Fruit fly (Drosophila melanogaster) whole organism, embryonic: ENCODE results near the gene CG33096.

Experiments
- Atf6 ChIP-seq: fragments of 200-800 bp; sonication (Bioruptor generic); IDR thresholded peaks from 2 replicates; pipeline ENCODE4 v1.3.6; 2022; ENCODE audit warnings: missing biosample characterization, missing genetic modification characterization
- BEAF-32 ChIP-seq: fragments of 200-800 bp; sonication (Bioruptor generic); optimal IDR thresholded peaks from 3 replicates; lab custom pipeline; 2017; ENCODE audit warnings: missing biosample characterization, missing genetic modification characterization, mild to moderate bottlenecking, moderate library complexity, missing genetic modification reagents
- CG10267 ChIP-seq: fragments of 200-800 bp; sonication (Bioruptor generic); optimal IDR thresholded peaks from 2 replicates; lab custom pipeline; 2018; ENCODE audit warnings: missing biosample characterization, mild to moderate bottlenecking, missing genetic modification characterization, moderate library complexity
- CG12659 ChIP-seq: fragments of 200-800 bp; sonication (Bioruptor generic); optimal IDR thresholded peaks from 3 replicates; lab custom pipeline; 2017; ENCODE audit warnings: mild to moderate bottlenecking, missing biosample characterization, missing genetic modification reagents, missing genetic modification characterization
- CG13287 ChIP-seq: fragments of 200-800 bp; sonication (Bioruptor generic); IDR thresholded peaks from 2 replicates; pipeline ENCODE4 v1.3.6; 2022; ENCODE audit warnings: missing biosample characterization, missing genetic modification characterization; ENCODE audit not compliant: partially characterized antibody
- CG13894 ChIP-seq: fragments of 200-800 bp; sonication (Bioruptor generic); optimal IDR thresholded peaks from 3 replicates; lab custom pipeline; 2018; ENCODE audit warnings: missing biosample characterization, mild to moderate bottlenecking, missing genetic modification characterization, moderate library complexity
- CG14014 ChIP-seq: fragments of 200-800 bp; sonication (Bioruptor generic); IDR thresholded peaks from 2 replicates; pipeline ENCODE4 v1.3.6; 2022; ENCODE audit warnings: missing biosample characterization, missing genetic modification characterization
- CG14710 ChIP-seq: fragments of 200-800 bp; sonication (Bioruptor generic); optimal IDR thresholded peaks from 3 replicates; lab custom pipeline; 2019; ENCODE audit warnings: missing biosample characterization, mild to moderate bottlenecking, missing genetic modification characterization, moderate library complexity
- CG16779 ChIP-seq: fragments of 200-800 bp; sonication (Bioruptor generic); IDR thresholded peaks from 2 replicates; pipeline ENCODE4 v1.3.6; 2022; ENCODE audit warnings: missing biosample characterization, missing genetic modification characterization
- CG2116 ChIP-seq: fragments of 200-800 bp; sonication (Bioruptor generic); optimal IDR thresholded peaks from 3 replicates; lab custom pipeline; 2018; ENCODE audit warnings: missing biosample characterization, mild to moderate bottlenecking, missing genetic modification characterization
- CG30020 ChIP-seq: fragments of 200-800 bp; optimal IDR thresholded peaks from 2 replicates; lab custom pipeline; 2019; ENCODE audit warnings: missing biosample characterization, mild to moderate bottlenecking, missing genetic modification characterization, moderate library complexity
- CG34422 ChIP-seq: fragments of 200-800 bp; sonication (Bioruptor generic); IDR thresholded peaks from 3 replicates; pipeline ENCODE4 v1.3.6; 2022; ENCODE audit warnings: missing biosample characterization, missing genetic modification characterization
- CG4424 ChIP-seq: fragments of 200-800 bp; sonication (Bioruptor generic); optimal IDR thresholded peaks from 3 replicates; lab custom pipeline; 2016; ENCODE audit warnings: missing biosample characterization, missing genetic modification characterization
- CG4617 ChIP-seq: fragments of 200-800 bp; sonication (Bioruptor generic); optimal IDR thresholded peaks from 3 replicates; lab custom pipeline; 2016; ENCODE audit warnings: missing biosample characterization, missing genetic modification characterization, borderline replicate concordance
- CG9797 ChIP-seq: fragments of 200-800 bp; sonication (Bioruptor generic); optimal IDR thresholded peaks from 3 replicates; lab custom pipeline; 2018; ENCODE audit warnings: missing biosample characterization, mild to moderate bottlenecking, missing genetic modification characterization
- Dll ChIP-seq: fragments of 200-800 bp; sonication (Bioruptor generic); IDR thresholded peaks from 4 replicates; pipeline ENCODE4 v1.3.6; 2022; ENCODE audit warnings: missing biosample characterization, missing genetic modification characterization; ENCODE audit not compliant: partially characterized antibody
- MBD-R2 ChIP-seq: fragments of 200-800 bp; sonication (Bioruptor generic); IDR thresholded peaks from 2 replicates; pipeline ENCODE4 v1.3.6; 2022; ENCODE audit warnings: missing biosample characterization, missing genetic modification characterization
- MESR4 ChIP-seq: fragments of 200-800 bp; sonication (Bioruptor generic); optimal IDR thresholded peaks from 2 replicates; lab custom pipeline; 2018; ENCODE audit warnings: missing biosample characterization, mild to moderate bottlenecking, missing genetic modification characterization, moderate library complexity
- PHDP ChIP-seq: fragments of 200-800 bp; sonication (Bioruptor generic); optimal IDR thresholded peaks from 3 replicates; lab custom pipeline; 2018; ENCODE audit warnings: missing biosample characterization, mild to moderate bottlenecking, missing genetic modification characterization, moderate library complexity
- Pdp1 ChIP-seq, 2 experiments: fragments of 200-800 bp; sonication (Bioruptor generic); optimal IDR thresholded peaks; 3 replicates each; lab custom pipeline; 2016; ENCODE audit warnings: missing biosample characterization in 2 of 2, missing genetic modification characterization in 2 of 2, mild to moderate bottlenecking in 1 of 2, moderate library complexity in 1 of 2
- Sox100B ChIP-seq: fragments of 200-800 bp; sonication (Bioruptor generic); optimal IDR thresholded peaks from 3 replicates; lab custom pipeline; 2018; ENCODE audit warnings: missing biosample characterization, mild to moderate bottlenecking, missing genetic modification characterization
- Spps ChIP-seq: fragments of 200-800 bp; sonication (Bioruptor generic); optimal IDR thresholded peaks from 2 replicates; lab custom pipeline; 2018; ENCODE audit warnings: missing biosample characterization, mild to moderate bottlenecking, missing genetic modification characterization
- Vsx1 ChIP-seq: fragments of 200-800 bp; sonication (Bioruptor generic); optimal IDR thresholded peaks from 2 replicates; lab custom pipeline; 2017; ENCODE audit warnings: missing biosample characterization, mild to moderate bottlenecking, missing genetic modification characterization, missing genetic modification reagents
- YL-1 ChIP-seq: fragments of 200-800 bp; sonication (Bioruptor generic); optimal IDR thresholded peaks from 3 replicates; lab custom pipeline; 2017; ENCODE audit warnings: missing biosample characterization, mild to moderate bottlenecking, missing genetic modification characterization
- amos ChIP-seq: fragments of 200-800 bp; sonication (Bioruptor generic); IDR thresholded peaks from 2 replicates; pipeline ENCODE4 v1.3.6; 2022; ENCODE audit warnings: missing biosample characterization, missing genetic modification characterization; ENCODE audit not compliant: partially characterized antibody
- aop ChIP-seq: fragments of 200-800 bp; sonication (Bioruptor generic); IDR thresholded peaks from 2 replicates; pipeline ENCODE4 v1.3.6; 2022; ENCODE audit warnings: missing biosample characterization, missing genetic modification characterization
- bbx ChIP-seq: fragments of 200-800 bp; sonication (Bioruptor generic); IDR thresholded peaks from 2 replicates; pipeline ENCODE4 v1.3.6; 2022; ENCODE audit warnings: missing biosample characterization, missing genetic modification characterization; ENCODE audit not compliant: partially characterized antibody
- bsh ChIP-seq, 2 experiments: fragments of 200-800 bp; sonication (Bioruptor generic); optimal IDR thresholded peaks; 2 replicates each; lab custom pipeline; 2017 to 2018; ENCODE audit warnings: mild to moderate bottlenecking in 2 of 2, missing biosample characterization in 2 of 2, missing genetic modification characterization in 2 of 2, moderate library complexity in 1 of 2
- gfzf ChIP-seq: fragments of 200-800 bp; sonication (Bioruptor generic); optimal IDR thresholded peaks from 2 replicates; lab custom pipeline; 2016; ENCODE audit warnings: missing biosample characterization, mild to moderate bottlenecking, missing genetic modification characterization, moderate library complexity
- mld ChIP-seq: fragments of 200-800 bp; sonication (Bioruptor generic); IDR thresholded peaks from 3 replicates; pipeline ENCODE4 v1.3.6; 2022; ENCODE audit warnings: missing biosample characterization, missing genetic modification characterization; ENCODE audit not compliant: partially characterized antibody
- onecut ChIP-seq: fragments of 200-800 bp; sonication (Bioruptor generic); IDR thresholded peaks from 2 replicates; pipeline ENCODE4 v1.3.6; 2022; ENCODE audit warnings: missing biosample characterization, missing genetic modification characterization
- phol ChIP-seq: fragments of 200-800 bp; sonication (Bioruptor generic); optimal IDR thresholded peaks from 3 replicates; lab custom pipeline; 2018; ENCODE audit warnings: missing biosample characterization, mild to moderate bottlenecking, missing genetic modification characterization, moderate library complexity
- psq ChIP-seq: fragments of 200-800 bp; sonication (Bioruptor generic); optimal IDR thresholded peaks from 2 replicates; lab custom pipeline; 2017; ENCODE audit warnings: missing biosample characterization, missing genetic modification characterization
- pzg ChIP-seq: fragments of 200-800 bp; sonication (Bioruptor generic); optimal IDR thresholded peaks from 3 replicates; lab custom pipeline; 2018; ENCODE audit warnings: missing biosample characterization, mild to moderate bottlenecking, missing genetic modification characterization, moderate library complexity
- row ChIP-seq: fragments of 200-800 bp; sonication (Bioruptor generic); IDR thresholded peaks from 3 replicates; pipeline ENCODE4 v1.3.6; 2022; ENCODE audit warnings: missing biosample characterization, missing genetic modification characterization
- seq ChIP-seq: fragments of 200-800 bp; sonication (Bioruptor generic); IDR thresholded peaks from 2 replicates; pipeline ENCODE4 v1.3.6; 2022; ENCODE audit warnings: missing biosample characterization, missing genetic modification characterization
- stwl ChIP-seq: fragments of 200-800 bp; sonication (Bioruptor generic); optimal IDR thresholded peaks from 3 replicates; lab custom pipeline; 2018; ENCODE audit warnings: missing biosample characterization, mild to moderate bottlenecking, missing genetic modification characterization, moderate library complexity
- trem ChIP-seq: fragments of 200-800 bp; optimal IDR thresholded peaks from 3 replicates; lab custom pipeline; 2019; ENCODE audit warnings: missing biosample characterization, mild to moderate bottlenecking, missing genetic modification characterization, moderate library complexity

Gene CG33096

dm6 chr3R:25060462-25060861, 37.0 kb upstream of the CG33096 start:
- TF ChIP-seq Atf6 (GFP tag; lab: Robert Waterston, UW): no peak
- peak in 1 of 2 experiments; percentile 54 for TF ChIP-seq Pdp1 (GFP tag; optimal IDR thresholded peaks at IDR 0.05; lab: Kevin White, UChicago)
- peak; percentile 71 for TF ChIP-seq Vsx1

- TF ChIP-seq CG13287 (GFP tag; lab: Robert Waterston, UW) (peak; percentile 30; the same call in 1 of the 2 replicates), CG12659 (GFP tag; lab: Kevin White, UChicago) (peak; percentile 37), PHDP (peak; percentile 37), BEAF-32 (GFP tag; lab: Kevin White, UChicago) (peak; percentile 4), bbx (GFP tag; lab: Robert Waterston, UW) (peak; percentile 17; the same call in 1 of the 2 replicates), amos (GFP tag; lab: Robert Waterston, UW) (0 out of 2 replicates have a peak, but pooled peaks have one; percentile 18), mld (GFP tag; lab: Robert Waterston, UW) (peak; percentile 12; the same call in 1 of the 3 replicates), trem (tag; lab: Kevin White, UChicago) (peak; percentile 85), aop (GFP tag; lab: Robert Waterston, UW) (no peak), YL-1 (GFP tag; lab: Kevin White, UChicago) (peak; percentile 12), onecut (GFP tag; lab: Robert Waterston, UW) (peak; percentile 61), seq (no peak), CG34422 (GFP tag; lab: Robert Waterston, UW) (peak; percentile 6; the same call in 1 of the 3 replicates), Sox100B (GFP tag; lab: Kevin White, UChicago) (no peak), Dll (GFP tag; lab: Robert Waterston, UW) (peak; percentile 33; the same call in 2 of the 4 replicates), CG30020 (tag; lab: Kevin White, UChicago) (peak; percentile 50), CG14014 (GFP tag; lab: Robert Waterston, UW) (no peak), row (GFP tag; lab: Robert Waterston, UW) (peak; percentile 73), stwl (tag; lab: Kevin White, UChicago) (peak; percentile 36), CG4617 (peak; percentile 50), CG9797 (GFP tag; lab: Kevin White, UChicago) (peak; percentile 51), CG16779 (GFP tag; lab: Robert Waterston, UW) (no peak), gfzf (GFP tag; lab: Kevin White, UChicago) (peak; percentile 52), CG2116 (GFP tag; lab: Kevin White, UChicago) (peak; percentile 50), MBD-R2 (GFP tag; lab: Robert Waterston, UW) (peak; percentile 41), bsh (GFP tag; optimal IDR thresholded peaks at IDR 0.05; lab: Kevin White, UChicago) (no peak), phol (tag; lab: Kevin White, UChicago) (peak; percentile 3), CG4424 (GFP tag; lab: Kevin White, UChicago) (no peak), CG10267 (tag; lab: Kevin White, UChicago) (peak; percentile 42), CG14710 (tag; lab: Kevin White, UChicago) (peak; percentile 50), CG13894 (tag; lab: Kevin White, UChicago) (no peak), MESR4 (GFP tag; lab: Kevin White, UChicago) (peak; percentile 69), Spps (no peak), psq (no peak), pzg (peak; percentile 20)
These were observed 32.3 kb upstream of the CG33096 start, which contains the start of the genes veli and PQBP1 for dm6 chr3R:25064907-25065841. TSS of gene veli (minus strand) at chr3R:25065591. TSS of gene PQBP1 (plus strand) at chr3R:25065791.
